Fruit fly (Drosophila melanogaster) whole organism, embryonic: ENCODE measurements around the gene Urm1.
A peak's percentile ranks its signal among the peaks of the same experiment; 100 is the strongest.

Experiments used
- ATbp ChIP-seq: fragments of 200-800 bp; sonication (Bioruptor generic); optimal IDR thresholded peaks from 2 replicates; lab custom pipeline; 2017; ENCODE audit warnings: missing biosample characterization, mild to moderate bottlenecking, missing genetic modification characterization, missing genetic modification reagents
- Awh ChIP-seq: fragments of 200-800 bp; sonication (Bioruptor generic); IDR thresholded peaks from 2 replicates; pipeline ENCODE4, ENCODE4 v1.3.6; 2022; ENCODE audit warnings: missing biosample characterization, missing genetic modification characterization
- BtbVII ChIP-seq: fragments of 200-800 bp; sonication (Bioruptor generic); optimal IDR thresholded peaks from 3 replicates; lab custom pipeline; 2017; ENCODE audit warnings: missing biosample characterization, mild to moderate bottlenecking, missing genetic modification characterization
- CG1024 ChIP-seq: fragments of 200-800 bp; sonication (Bioruptor generic); IDR thresholded peaks from 2 replicates; pipeline ENCODE4 v1.3.6; 2022; ENCODE audit warnings: missing biosample characterization, missing genetic modification characterization
- CG10366 ChIP-seq: fragments of 200-800 bp; sonication (Bioruptor generic); IDR thresholded peaks from 2 replicates; pipeline ENCODE4 v1.3.6; 2022; ENCODE audit warnings: missing biosample characterization, missing genetic modification characterization
- CG11696 ChIP-seq: fragments of 200-800 bp; sonication (Bioruptor generic); IDR thresholded peaks from 2 replicates; pipeline ENCODE4 v1.3.6; 2022; ENCODE audit warnings: missing biosample characterization, missing genetic modification characterization
- CG12071 ChIP-seq: fragments of 200-800 bp; sonication (Bioruptor generic); optimal IDR thresholded peaks from 3 replicates; lab custom pipeline; 2018; ENCODE audit warnings: missing biosample characterization, mild to moderate bottlenecking, missing genetic modification characterization
- CG14965 ChIP-seq: fragments of 200-800 bp; sonication (Bioruptor generic); optimal IDR thresholded peaks from 2 replicates; lab custom pipeline; 2016; ENCODE audit warnings: missing biosample characterization, missing genetic modification characterization, borderline replicate concordance
- CG1647 ChIP-seq: fragments of 200-800 bp; sonication (Bioruptor generic); optimal IDR thresholded peaks from 3 replicates; lab custom pipeline; 2016; ENCODE audit warnings: missing biosample characterization, missing genetic modification characterization
- CG17802 ChIP-seq: fragments of 200-800 bp; sonication (Bioruptor generic); optimal IDR thresholded peaks from 2 replicates; lab custom pipeline; 2018; ENCODE audit warnings: missing biosample characterization, mild to moderate bottlenecking, missing genetic modification characterization, moderate library complexity
- CG17829 ChIP-seq: fragments of 200-800 bp; optimal IDR thresholded peaks from 2 replicates; lab custom pipeline; 2019; ENCODE audit warnings: missing biosample characterization, mild to moderate bottlenecking, missing genetic modification characterization, moderate library complexity
- CG1832 ChIP-seq: fragments of 200-800 bp; sonication (Bioruptor generic); optimal IDR thresholded peaks from 2 replicates; lab custom pipeline; 2017; ENCODE audit warnings: missing biosample characterization, mild to moderate bottlenecking, missing genetic modification characterization, inconsistent platforms
- CG18764 ChIP-seq: fragments of 200-800 bp; sonication (Bioruptor generic); optimal IDR thresholded peaks from 3 replicates; lab custom pipeline; 2016; ENCODE audit warnings: missing biosample characterization, missing genetic modification characterization
- CG32532 ChIP-seq: fragments of 200-800 bp; sonication (Bioruptor generic); IDR thresholded peaks from 2 replicates; pipeline ENCODE4 v1.3.6; 2022; ENCODE audit warnings: missing biosample characterization, missing genetic modification characterization
- CG34376 ChIP-seq: fragments of 200-800 bp; sonication (Bioruptor generic); optimal IDR thresholded peaks from 2 replicates; lab custom pipeline; 2018; ENCODE audit warnings: missing biosample characterization, mild to moderate bottlenecking, missing genetic modification characterization
- CG34422 ChIP-seq: fragments of 200-800 bp; sonication (Bioruptor generic); IDR thresholded peaks from 3 replicates; pipeline ENCODE4 v1.3.6; 2022; ENCODE audit warnings: missing biosample characterization, missing genetic modification characterization
- CG3838 ChIP-seq: fragments of 200-800 bp; sonication (Bioruptor generic); optimal IDR thresholded peaks from 3 replicates; lab custom pipeline; 2016; ENCODE audit warnings: missing biosample characterization, missing genetic modification characterization
- CG42726 ChIP-seq: fragments of 200-800 bp; sonication (Bioruptor generic); IDR thresholded peaks from 2 replicates; pipeline ENCODE4 v1.3.6; 2022; ENCODE audit warnings: missing biosample characterization, missing genetic modification characterization; ENCODE audit not compliant: partially characterized antibody
- CG4360 ChIP-seq: fragments of 200-800 bp; sonication (Bioruptor generic); IDR thresholded peaks from 2 replicates; pipeline ENCODE4 v1.3.6; 2022; ENCODE audit warnings: missing biosample characterization, missing genetic modification characterization
- CG4707 ChIP-seq: fragments of 200-800 bp; sonication (Bioruptor generic); optimal IDR thresholded peaks from 2 replicates; lab custom pipeline; 2018; ENCODE audit warnings: missing biosample characterization, mild to moderate bottlenecking, missing genetic modification characterization, moderate library complexity
- CG4820 ChIP-seq: fragments of 200-800 bp; sonication (Bioruptor generic); optimal IDR thresholded peaks from 3 replicates; lab custom pipeline; 2016; ENCODE audit warnings: missing biosample characterization, missing genetic modification characterization
- CG6272 ChIP-seq: fragments of 200-800 bp; sonication (Bioruptor generic); IDR thresholded peaks from 2 replicates; pipeline ENCODE4 v1.3.6; 2022; ENCODE audit warnings: missing biosample characterization, missing genetic modification characterization
- CG6683 ChIP-seq: fragments of 200-800 bp; sonication (Bioruptor generic); optimal IDR thresholded peaks from 2 replicates; lab custom pipeline; 2017; ENCODE audit warnings: missing biosample characterization, mild to moderate bottlenecking, missing genetic modification characterization, missing genetic modification reagents
- CG8359 ChIP-seq: fragments of 200-800 bp; sonication (Bioruptor generic); optimal IDR thresholded peaks from 2 replicates; lab custom pipeline; 2017; ENCODE audit warnings: missing biosample characterization, mild to moderate bottlenecking, missing genetic modification characterization, borderline replicate concordance
- Dfd ChIP-seq, 2 experiments: fragments of >200 bp; optimal IDR thresholded peaks; 2 replicates each; lab custom pipeline; 2017; ENCODE audit warnings: missing biosample characterization in 2 of 2, missing genetic modification characterization in 2 of 2
- HLH3B ChIP-seq: fragments of 200-800 bp; sonication (Bioruptor generic); IDR thresholded peaks from 2 replicates; pipeline ENCODE4 v1.3.6; 2022; ENCODE audit warnings: missing biosample characterization, missing genetic modification characterization
- Hey ChIP-seq: fragments of 200-800 bp; sonication (Bioruptor generic); optimal IDR thresholded peaks from 3 replicates; lab custom pipeline; 2018; ENCODE audit warnings: missing biosample characterization, mild to moderate bottlenecking, missing genetic modification characterization
- HmgD ChIP-seq: fragments of 200-800 bp; sonication (Bioruptor generic); optimal IDR thresholded peaks from 3 replicates; lab custom pipeline; 2016; ENCODE audit warnings: missing biosample characterization, missing genetic modification characterization
- Myb ChIP-seq: fragments of 200-800 bp; sonication (Bioruptor generic); optimal IDR thresholded peaks from 2 replicates; lab custom pipeline; 2016; ENCODE audit warnings: missing biosample characterization, missing genetic modification characterization
- Scr ChIP-seq: fragments of 200-800 bp; sonication (Bioruptor generic); IDR thresholded peaks from 2 replicates; pipeline ENCODE4 v1.3.6; 2022; ENCODE audit warnings: missing biosample characterization, missing genetic modification characterization; ENCODE audit not compliant: partially characterized antibody
- Spps ChIP-seq: fragments of 200-800 bp; sonication (Bioruptor generic); optimal IDR thresholded peaks from 2 replicates; lab custom pipeline; 2018; ENCODE audit warnings: missing biosample characterization, mild to moderate bottlenecking, missing genetic modification characterization
- Usf ChIP-seq: fragments of 200-800 bp; sonication (Bioruptor generic); optimal IDR thresholded peaks from 2 replicates; lab custom pipeline; 2017; ENCODE audit warnings: missing genotype, missing biosample characterization, missing genetic modification characterization
- dati ChIP-seq: fragments of 200-800 bp; sonication (Bioruptor generic); IDR thresholded peaks from 2 replicates; pipeline ENCODE4 v1.3.6; 2022; ENCODE audit warnings: missing biosample characterization, missing genetic modification characterization
- esg ChIP-seq: fragments of 200-800 bp; sonication (Bioruptor generic); conservative IDR thresholded peaks from 2 replicates; pipeline ENCODE4 v1.3.6; 2022; ENCODE audit warnings: missing biosample characterization, missing genetic modification characterization
- ftz-f1 ChIP-seq: fragments of 200-800 bp; sonication (Bioruptor generic); optimal IDR thresholded peaks from 2 replicates; lab custom pipeline; 2016; ENCODE audit warnings: missing biosample characterization, missing genetic modification characterization
- gcm ChIP-seq: fragments of 200-800 bp; sonication (Bioruptor generic); optimal IDR thresholded peaks from 2 replicates; lab custom pipeline; 2019; ENCODE audit warnings: missing biosample characterization, mild to moderate bottlenecking, missing genetic modification characterization, moderate library complexity
- gsb-n ChIP-seq: fragments of 200-800 bp; sonication (Bioruptor generic); optimal IDR thresholded peaks from 3 replicates; lab custom pipeline; 2018; ENCODE audit warnings: missing biosample characterization, mild to moderate bottlenecking, missing genetic modification characterization
- hb ChIP-seq: fragments of 200-800 bp; sonication (Bioruptor generic); IDR thresholded peaks from 3 replicates; pipeline ENCODE4 v1.3.6; 2022; ENCODE audit warnings: missing biosample characterization, missing genetic modification characterization; ENCODE audit not compliant: partially characterized antibody
- hkb ChIP-seq, 2 experiments: fragments of 200-800 bp in 1 of 2; fragments of >200 bp in 1 of 2; sonication (Bioruptor generic) in 1 of 2; IDR thresholded peaks in 1 of 2; optimal IDR thresholded peaks in 1 of 2; 2 replicates each; pipeline versions ENCODE4 v1.3.6 to Lab custom; 2017 to 2022; ENCODE audit warnings: missing biosample characterization in 1 of 2, missing genetic modification characterization in 1 of 2
- hth ChIP-seq: fragments of >200 bp; optimal IDR thresholded peaks from 2 replicates; lab custom pipeline; 2017; ENCODE audit warnings: inconsistent platforms
- insv ChIP-seq, 2 experiments: fragments of 200-800 bp; sonication (Bioruptor generic); optimal IDR thresholded peaks; 3 replicates each; lab custom pipeline; 2016 to 2018; ENCODE audit warnings: missing biosample characterization in 2 of 2, missing genetic modification characterization in 2 of 2
- jing ChIP-seq: fragments of 200-800 bp; sonication (Bioruptor generic); optimal IDR thresholded peaks from 2 replicates; lab custom pipeline; 2018; ENCODE audit warnings: missing biosample characterization, mild to moderate bottlenecking, missing genetic modification characterization
- maf-S ChIP-seq: fragments of 200-800 bp; sonication (Bioruptor generic); optimal IDR thresholded peaks from 2 replicates; lab custom pipeline; 2016; ENCODE audit warnings: missing biosample characterization, missing genetic modification characterization
- mirr ChIP-seq: fragments of 200-800 bp; sonication (Bioruptor generic); optimal IDR thresholded peaks from 3 replicates; lab custom pipeline; 2018; ENCODE audit warnings: missing biosample characterization, mild to moderate bottlenecking, missing genetic modification characterization
- pan ChIP-seq, 4 experiments: fragments of >200 bp in 3 of 4; fragments of 200-800 bp in 1 of 4; sonication (Bioruptor generic) in 1 of 4; optimal IDR thresholded peaks in 3 of 4; IDR thresholded peaks in 1 of 4; 2 replicates each; pipeline versions ENCODE4 v1.3.6 to Lab custom; 2017 to 2022; ENCODE audit warnings: missing biosample characterization in 2 of 4, missing genetic modification characterization in 2 of 4, mixed read lengths in 1 of 4
- pnt ChIP-seq: fragments of 200-800 bp; sonication (Bioruptor generic); optimal IDR thresholded peaks from 3 replicates; lab custom pipeline; 2016; ENCODE audit warnings: missing biosample characterization, missing genetic modification characterization
- run ChIP-seq: fragments of 200-800 bp; sonication (Bioruptor generic); optimal IDR thresholded peaks from 3 replicates; lab custom pipeline; 2018; ENCODE audit warnings: missing biosample characterization, mild to moderate bottlenecking, missing genetic modification characterization
- scrt ChIP-seq: fragments of 200-800 bp; sonication (Bioruptor generic); optimal IDR thresholded peaks from 2 replicates; lab custom pipeline; 2018; ENCODE audit warnings: missing biosample characterization, mild to moderate bottlenecking, missing genetic modification characterization, moderate library complexity
- wor ChIP-seq: fragments of 200-800 bp; sonication (Bioruptor generic); IDR thresholded peaks from 2 replicates; pipeline ENCODE4 v1.3.6; 2022; ENCODE audit warnings: missing biosample characterization, missing genetic modification characterization

The Urm1 gene

DNA sequence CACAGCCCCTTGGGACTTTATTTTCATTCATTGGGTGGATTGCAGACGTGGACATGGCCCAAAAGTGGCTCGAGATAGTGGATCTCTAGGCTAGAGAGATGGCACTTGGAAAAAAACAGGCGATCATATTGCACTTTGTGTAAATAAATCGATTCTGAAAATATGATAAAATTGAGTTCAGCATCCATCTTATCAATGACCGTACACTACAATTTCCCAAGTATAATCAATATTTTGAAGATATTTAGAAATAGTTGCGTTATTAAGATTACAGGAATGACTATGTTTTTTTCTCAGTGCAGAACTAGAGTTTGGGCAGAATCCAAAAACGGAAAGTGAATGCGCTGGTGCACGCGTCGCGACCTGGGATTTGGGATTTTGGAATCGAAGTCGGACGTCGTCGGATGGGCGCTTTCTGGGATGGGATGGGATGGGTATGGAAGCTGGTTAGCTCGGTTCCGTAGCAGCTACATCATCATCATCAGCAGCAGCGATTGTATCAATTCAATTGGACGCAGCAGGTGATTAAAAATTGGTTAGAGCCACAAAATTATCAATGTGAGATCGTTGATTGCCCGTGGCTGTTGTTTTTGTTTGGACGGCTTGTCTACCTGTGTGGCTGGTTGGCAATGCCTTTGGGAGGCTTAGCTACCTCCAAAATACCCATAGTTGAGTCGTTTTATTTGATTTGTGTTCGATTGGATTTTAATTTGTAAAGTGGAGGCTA lies 5.3 kb downstream of the Urm1 start (continued):
- TF ChIP-seq Usf (GFP tag; lab: Kevin White, UChicago) (no peak), dati (GFP tag; lab: Robert Waterston, UW) (0 out of 2 replicates have a peak, but pooled peaks have one; percentile 26), HmgD (GFP tag; lab: Kevin White, UChicago) (no peak), CG1024 (no peak), Hey (tag; lab: Kevin White, UChicago) (no peak), CG32532 (GFP tag; lab: Robert Waterston, UW) (no peak), CG8359 (GFP tag; lab: Kevin White, UChicago) (no peak), CG6683 (GFP tag; lab: Kevin White, UChicago) (no peak), CG34376 (GFP tag; lab: Kevin White, UChicago) (no peak), gsb-n (tag; lab: Kevin White, UChicago) (peak; percentile 40), CG17802 (no peak), Awh (GFP tag; lab: Robert Waterston, UW) (peak; percentile 73), BtbVII (GFP tag; lab: Kevin White, UChicago) (no peak), HLH3B (GFP tag; lab: Robert Waterston, UW) (peak; percentile 38; the same call in 1 of the 2 replicates), CG14965 (no peak), jing (GFP tag; lab: Kevin White, UChicago) (no peak), wor (GFP tag; lab: Robert Waterston, UW) (no peak), maf-S (no peak), ftz-f1 (GFP tag; lab: Kevin White, UChicago) (no peak), esg (GFP tag; lab: Robert Waterston, UW) (no peak), insv (GFP tag; optimal IDR thresholded peaks at IDR 0.05; lab: Kevin White, UChicago) (no peak), hkb (optimal IDR thresholded peaks at IDR 0.05; lab: Kevin White, UChicago) (no peak), hkb (GFP tag; IDR thresholded peaks at IDR 0.05; lab: Robert Waterston, UW) (peak; percentile 53; the same call in 1 of the 2 replicates), CG42726 (GFP tag; lab: Robert Waterston, UW) (no peak), pnt (GFP tag; lab: Kevin White, UChicago) (peak; percentile 16), hb (no peak), CG3838 (GFP tag; lab: Kevin White, UChicago) (no peak), Scr (GFP tag; lab: Robert Waterston, UW) (no peak), mirr (GFP tag; lab: Kevin White, UChicago) (no peak), CG12071 (no peak), hth (no peak), CG1647 (GFP tag; lab: Kevin White, UChicago) (no peak), Myb (GFP tag; lab: Kevin White, UChicago) (no peak), CG6272 (GFP tag; lab: Robert Waterston, UW) (no peak), ATbp (GFP tag; lab: Kevin White, UChicago) (peak; percentile 47), CG11696 (no peak), CG4707 (GFP tag; lab: Kevin White, UChicago) (no peak), Dfd (GFP tag; optimal IDR thresholded peaks at IDR 0.05; lab: Kevin White, UChicago) (no peak), CG17829 (tag; lab: Kevin White, UChicago) (peak; percentile 27), CG4820 (GFP tag; lab: Kevin White, UChicago) (peak; percentile 23), scrt (GFP tag; lab: Kevin White, UChicago) (no peak), CG10366 (no peak), pan (optimal IDR thresholded peaks at IDR 0.05; lab: Kevin White, UChicago) (no peak), pan (GFP tag; optimal IDR thresholded peaks at IDR 0.05 in 1 of 2, IDR thresholded peaks at IDR 0.05 in 1 of 2) (peak in 1 of 2 experiments; percentile 25), CG18764 (GFP tag; lab: Kevin White, UChicago) (no peak), Spps (tag; lab: Kevin White, UChicago) (no peak), CG1832 (GFP tag; lab: Kevin White, UChicago) (no peak), CG4360 (GFP tag; lab: Robert Waterston, UW) (no peak), run (tag; lab: Kevin White, UChicago) (no peak), gcm (GFP tag; lab: Kevin White, UChicago) (no peak), CG34422 (GFP tag; lab: Robert Waterston, UW) (no peak)
